Fruit fly (Drosophila melanogaster) whole organism, pupa: ENCODE results near the gene CG42823.

Experiments used
- CG10348 ChIP-seq: fragments of 200-800 bp; sonication (Bioruptor generic); IDR thresholded peaks from 2 replicates; pipeline ENCODE4 v1.3.6; 2022; ENCODE audit warnings: missing biosample characterization, missing genetic modification characterization
- CG12605 ChIP-seq: fragments of 200-800 bp; sonication (Bioruptor generic); IDR thresholded peaks from 2 replicates; pipeline ENCODE4 v1.3.6; 2022; ENCODE audit warnings: missing biosample characterization, missing genetic modification characterization
- CG13204 ChIP-seq: fragments of 200-800 bp; sonication (Bioruptor generic); optimal IDR thresholded peaks from 2 replicates; lab custom pipeline; 2018; ENCODE audit warnings: missing biosample characterization, mild to moderate bottlenecking, missing genetic modification characterization, moderate library complexity
- CG14655 ChIP-seq: fragments of 200-800 bp; sonication (Bioruptor generic); optimal IDR thresholded peaks from 3 replicates; lab custom pipeline; 2017; ENCODE audit warnings: mild to moderate bottlenecking, missing biosample characterization, missing genetic modification reagents, missing genetic modification characterization
- CG15710 ChIP-seq: fragments of 200-800 bp; sonication (Bioruptor generic); optimal IDR thresholded peaks from 2 replicates; lab custom pipeline; 2018; ENCODE audit warnings: missing biosample characterization, mild to moderate bottlenecking, missing genetic modification characterization, moderate library complexity
- CG17806 ChIP-seq: fragments of 200-800 bp; sonication (Bioruptor generic); optimal IDR thresholded peaks from 2 replicates; lab custom pipeline; 2018; ENCODE audit warnings: missing biosample characterization, mild to moderate bottlenecking, missing genetic modification characterization, moderate library complexity
- CG32121 ChIP-seq: fragments of 200-800 bp; sonication (Bioruptor generic); IDR thresholded peaks from 2 replicates; pipeline ENCODE4 v1.3.6; 2022; ENCODE audit warnings: missing biosample characterization, missing genetic modification characterization
- CG34367 ChIP-seq: fragments of 200-800 bp; sonication (Bioruptor generic); optimal IDR thresholded peaks from 2 replicates; lab custom pipeline; 2018; ENCODE audit warnings: missing biosample characterization, mild to moderate bottlenecking, missing genetic modification characterization
- CG4496 ChIP-seq: fragments of 200-800 bp; sonication (Bioruptor generic); IDR thresholded peaks from 3 replicates; pipeline ENCODE4 v1.3.6; 2022; ENCODE audit warnings: missing biosample characterization, missing genetic modification characterization
- CG8159 ChIP-seq: fragments of 200-800 bp; sonication (Bioruptor generic); optimal IDR thresholded peaks from 3 replicates; lab custom pipeline; 2018; ENCODE audit warnings: missing biosample characterization, mild to moderate bottlenecking, missing genetic modification characterization, moderate library complexity
- CG8301 ChIP-seq: fragments of 200-800 bp; sonication (Bioruptor generic); optimal IDR thresholded peaks from 2 replicates; lab custom pipeline; 2018; ENCODE audit warnings: missing biosample characterization, mild to moderate bottlenecking, missing genetic modification characterization
- CG9948 ChIP-seq: fragments of 200-800 bp; sonication (Bioruptor generic); optimal IDR thresholded peaks from 2 replicates; lab custom pipeline; 2018; ENCODE audit warnings: missing biosample characterization, mild to moderate bottlenecking, missing genetic modification characterization, moderate library complexity
- D1 ChIP-seq: fragments of 200-800 bp; sonication (Bioruptor generic); optimal IDR thresholded peaks from 2 replicates; lab custom pipeline; 2018; ENCODE audit warnings: missing biosample characterization, mild to moderate bottlenecking, missing genetic modification characterization, moderate library complexity
- EcR ChIP-seq: fragments of 200-800 bp; sonication (Bioruptor generic); optimal IDR thresholded peaks from 3 replicates; lab custom pipeline; 2019; ENCODE audit warnings: missing biosample characterization, missing genetic modification characterization, mild to moderate bottlenecking, moderate library complexity, missing genetic modification reagents
- Ets98B ChIP-seq: fragments of 200-800 bp; sonication (Bioruptor generic); IDR thresholded peaks from 2 replicates; pipeline ENCODE4 v1.3.6; 2022; ENCODE audit warnings: missing biosample characterization, missing genetic modification characterization
- Pif1A ChIP-seq: fragments of 200-800 bp; sonication (Bioruptor generic); optimal IDR thresholded peaks from 3 replicates; lab custom pipeline; 2016; ENCODE audit warnings: missing biosample characterization, missing genetic modification characterization
- Pif1B ChIP-seq: fragments of 200-800 bp; sonication (Bioruptor generic); optimal IDR thresholded peaks from 3 replicates; lab custom pipeline; 2016; ENCODE audit warnings: missing biosample characterization, missing genetic modification characterization
- Snoo ChIP-seq: fragments of 200-800 bp; sonication (Bioruptor generic); optimal IDR thresholded peaks from 3 replicates; lab custom pipeline; 2017; ENCODE audit warnings: missing biosample characterization, mild to moderate bottlenecking, missing genetic modification characterization, inconsistent platforms
- fd96Ca ChIP-seq: fragments of 200-800 bp; sonication (Bioruptor generic); IDR thresholded peaks from 3 replicates; pipeline ENCODE4 v1.3.6; 2022; ENCODE audit warnings: missing biosample characterization, missing genetic modification characterization
- gl ChIP-seq: fragments of 200-800 bp; sonication (Bioruptor generic); optimal IDR thresholded peaks from 2 replicates; lab custom pipeline; 2018; ENCODE audit warnings: missing biosample characterization, mild to moderate bottlenecking, missing genetic modification characterization
- rn ChIP-seq: fragments of 200-800 bp; sonication (Bioruptor generic); IDR thresholded peaks from 2 replicates; pipeline ENCODE4 v1.3.6; 2022; ENCODE audit warnings: missing biosample characterization, missing genetic modification characterization

CG42823 gene

DNA sequence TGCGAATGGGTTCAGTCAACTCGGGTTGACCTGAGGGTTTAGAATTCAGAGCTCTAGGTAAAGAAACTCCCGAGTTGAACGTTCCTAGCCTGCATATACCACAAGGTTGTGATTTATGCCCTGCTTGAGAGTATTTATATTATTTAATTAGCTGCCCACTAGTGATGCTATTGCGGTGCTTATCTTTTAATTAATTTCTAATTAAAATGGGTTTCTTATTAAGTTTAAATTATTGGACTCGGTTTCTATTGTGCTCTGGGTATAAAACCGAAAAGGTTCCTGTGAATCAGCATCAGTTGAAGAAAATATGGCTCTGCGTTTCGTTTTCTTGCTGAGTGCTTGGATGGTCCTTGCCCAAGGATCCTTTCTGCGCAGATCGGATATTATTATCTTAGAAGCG is 10.5 kb upstream of the CG42823 start, which contains the start of gene CG5866:
TSS of gene CG5866 (plus strand) at position 301 of the 400 bp plus-strand sequence.
- TF ChIP-seq fd96Ca (GFP tag; lab: Robert Waterston, UW), result no peak
- TF ChIP-seq CG10348, result no peak
- no peak for TF ChIP-seq rn (GFP tag; lab: Robert Waterston, UW)
- no peak for TF ChIP-seq CG8301 (tag; lab: Kevin White, UChicago)
- TF ChIP-seq CG13204 (GFP tag; lab: Kevin White, UChicago), result no peak
- TF ChIP-seq Ets98B (GFP tag; lab: Robert Waterston, UW), result no peak

DNA sequence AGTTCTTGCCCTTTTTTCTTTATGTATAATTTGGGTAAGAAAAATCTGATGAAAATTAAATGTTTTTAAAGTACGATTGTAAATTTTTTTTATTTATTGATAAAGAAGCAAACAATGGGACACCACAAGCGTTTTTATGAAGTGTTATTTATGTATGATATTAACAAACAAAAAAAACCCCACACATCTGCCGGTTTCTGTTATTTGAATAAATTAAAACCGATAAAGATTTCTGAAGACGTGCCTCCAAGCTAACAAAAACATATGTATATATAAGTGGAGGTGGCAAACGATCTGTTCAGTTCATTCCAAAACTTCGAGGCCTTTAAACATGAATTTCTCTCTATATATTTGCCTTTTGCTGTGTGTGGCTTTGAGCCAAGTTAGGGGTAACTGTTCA is 8.7 kb upstream of the CG42823 start, which contains the start of gene CG42822:
TSS of gene CG42822 (plus strand) at position 301 of the 400 bp plus-strand sequence.
- TF ChIP-seq CG12605 (GFP tag; lab: Robert Waterston, UW) (no peak), CG10348 (no peak), gl (tag; lab: Kevin White, UChicago) (no peak), CG15710 (tag; lab: Kevin White, UChicago) (no peak), CG34367 (tag; lab: Kevin White, UChicago) (no peak), CG13204 (GFP tag; lab: Kevin White, UChicago) (no peak), CG8159 (no peak), CG8301 (tag; lab: Kevin White, UChicago) (no peak), Pif1B (GFP tag; lab: Kevin White, UChicago) (no peak), CG4496 (GFP tag; lab: Robert Waterston, UW) (no peak), Ets98B (GFP tag; lab: Robert Waterston, UW) (no peak), fd96Ca (GFP tag; lab: Robert Waterston, UW) (no peak), CG9948 (tag; lab: Kevin White, UChicago) (no peak), rn (GFP tag; lab: Robert Waterston, UW) (no peak), Pif1A (GFP tag; lab: Kevin White, UChicago) (no peak), D1 (no peak), CG17806 (tag; lab: Kevin White, UChicago) (no peak), EcR (GFP tag; lab: Kevin White, UChicago) (no peak), CG14655 (GFP tag; lab: Kevin White, UChicago) (no peak), Snoo (tag; lab: Kevin White, UChicago) (no peak)

dm6 chr3R:17412458-17413127 is 7.7 kb upstream of the CG42823 start, which contains the start of gene CG42821:
TSS of gene CG42821 (plus strand) at chr3R:17413077.
- TF ChIP-seq CG34367 (tag; lab: Kevin White, UChicago) (no peak), rn (GFP tag; lab: Robert Waterston, UW) (no peak), CG13204 (GFP tag; lab: Kevin White, UChicago) (no peak), Pif1B (GFP tag; lab: Kevin White, UChicago) (no peak), CG8301 (tag; lab: Kevin White, UChicago) (no peak), Snoo (tag; lab: Kevin White, UChicago) (no peak), CG9948 (tag; lab: Kevin White, UChicago) (no peak), gl (tag; lab: Kevin White, UChicago) (no peak), Ets98B (GFP tag; lab: Robert Waterston, UW) (no peak), CG17806 (tag; lab: Kevin White, UChicago) (no peak), CG12605 (GFP tag; lab: Robert Waterston, UW) (no peak), Pif1A (GFP tag; lab: Kevin White, UChicago) (no peak), fd96Ca (GFP tag; lab: Robert Waterston, UW) (no peak), CG14655 (GFP tag; lab: Kevin White, UChicago) (no peak), CG32121 (GFP tag; lab: Robert Waterston, UW) (no peak), CG4496 (GFP tag; lab: Robert Waterston, UW) (no peak), CG10348 (no peak), CG15710 (tag; lab: Kevin White, UChicago) (no peak), CG8159 (no peak)
- TF ChIP-seq, all 21 proteins: peak for 0

dm6 chr3R:17410808-17411207 is 5.9 kb upstream of the CG42823 start, which contains the start of gene CG5863:
TSS of gene CG5863 (plus strand) at chr3R:17411108.
- TF ChIP-seq Snoo (tag; lab: Kevin White, UChicago) (no peak), CG10348 (no peak), gl (tag; lab: Kevin White, UChicago) (no peak), CG34367 (tag; lab: Kevin White, UChicago) (no peak), Pif1B (GFP tag; lab: Kevin White, UChicago) (no peak), CG9948 (tag; lab: Kevin White, UChicago) (no peak), CG15710 (tag; lab: Kevin White, UChicago) (no peak), Ets98B (GFP tag; lab: Robert Waterston, UW) (no peak), CG4496 (GFP tag; lab: Robert Waterston, UW) (no peak), CG17806 (tag; lab: Kevin White, UChicago) (no peak)

dm6 chr3R:17409319-17409718 is 4.4 kb upstream of the CG42823 start, which contains the start of gene CG5860:
TSS of gene CG5860 (plus strand) at chr3R:17409619.
- TF ChIP-seq CG17806 (tag; lab: Kevin White, UChicago), result no peak
- no peak for TF ChIP-seq CG32121 (GFP tag; lab: Robert Waterston, UW)
- TF ChIP-seq Pif1A (GFP tag; lab: Kevin White, UChicago), result no peak
- no peak for TF ChIP-seq EcR (GFP tag; lab: Kevin White, UChicago)
- no peak for TF ChIP-seq CG15710 (tag; lab: Kevin White, UChicago)
- TF ChIP-seq CG14655 (GFP tag; lab: Kevin White, UChicago), result no peak
